Worm (Caenorhabditis elegans): ENCODE measurements around the gene nep-4.

DNA sequence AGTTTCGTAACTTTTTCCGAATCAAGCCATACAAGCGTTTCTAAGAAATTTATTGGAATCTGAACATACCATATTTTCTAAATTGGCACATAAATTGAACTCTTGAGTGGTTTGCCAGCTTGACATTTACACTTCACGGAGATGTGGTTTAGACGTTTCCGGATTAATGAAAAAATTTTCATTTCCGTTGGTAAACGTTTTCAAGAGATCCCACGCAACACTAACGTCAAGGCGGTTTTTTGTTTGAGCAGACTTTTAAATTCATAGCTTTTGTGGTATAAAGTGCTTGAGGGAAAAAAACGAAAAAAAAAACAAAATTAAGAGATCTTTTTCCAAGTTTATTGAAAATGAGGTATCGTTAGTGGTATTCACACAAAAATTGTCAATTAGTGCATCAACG, 28.1 kb downstream of the nep-4 start, which contains the start of gene F41B4.2:
- TF ChIP-seq dao-5 (tag; optimal IDR thresholded peaks at IDR 0.05) (no peak), W03F9.2 (tag; optimal IDR thresholded peaks at IDR 0.05) (no peak), him-1 (tag; optimal IDR thresholded peaks at IDR 0.05) (no peak)
